Fruit fly (Drosophila melanogaster): ENCODE results near the gene CG9386.

Gene CG9386

dm6 chr3R:9598099-9598498 lies 42.9 kb upstream of the CG9386 start (continued):
- TF ChIP-seq lmd (GFP tag; IDR thresholded peaks at IDR 0.05) (peak; percentile 44; the same call in 1 of the 2 replicates), Dref (GFP tag; IDR thresholded peaks at IDR 0.05) (no peak), eve (GFP tag; optimal IDR thresholded peaks at IDR 0.05) (peak in 1 of 2 experiments; percentile 85), Ptx1 (GFP tag; IDR thresholded peaks at IDR 0.05) (peak; percentile 54), Stat92E (GFP tag; optimal IDR thresholded peaks at IDR 0.05) (no peak), zen (tag; optimal IDR thresholded peaks at IDR 0.05) (peak; percentile 64), CG2678 (tag; optimal IDR thresholded peaks at IDR 0.05) (peak; percentile 54), Hsf (GFP tag; optimal IDR thresholded peaks at IDR 0.05) (peak; percentile 36), row (GFP tag; IDR thresholded peaks at IDR 0.05) (peak; percentile 58; the same call in 2 of the 3 replicates), CG13424 (tag; optimal IDR thresholded peaks at IDR 0.05) (peak; percentile 47), gsb (GFP tag; IDR thresholded peaks at IDR 0.05) (no peak), jumu (GFP tag; optimal IDR thresholded peaks at IDR 0.05) (peak; percentile 50), da (GFP tag; optimal IDR thresholded peaks at IDR 0.05) (no peak), bigmax (GFP tag; optimal IDR thresholded peaks at IDR 0.05) (no peak), CG17186 (GFP tag; optimal IDR thresholded peaks at IDR 0.05) (peak; percentile 33), Camta (GFP tag; optimal IDR thresholded peaks at IDR 0.05) (peak; percentile 12), CG2120 (GFP tag; optimal IDR thresholded peaks at IDR 0.05) (no peak), CG7987 (GFP tag; optimal IDR thresholded peaks at IDR 0.05) (no peak), CG11696 (GFP tag; IDR thresholded peaks at IDR 0.05) (no peak), CG4617 (GFP tag; optimal IDR thresholded peaks at IDR 0.05; ENCODE audit: borderline replicate concordance) (no peak), CG8388 (GFP tag; optimal IDR thresholded peaks at IDR 0.05) (peak; percentile 66), ERR (GFP tag; optimal IDR thresholded peaks at IDR 0.05) (no peak), CG18619 (GFP tag; optimal IDR thresholded peaks at IDR 0.05) (peak; percentile 39), Elba2 (GFP tag; optimal IDR thresholded peaks at IDR 0.05) (no peak), C15 (GFP tag; IDR thresholded peaks at IDR 0.05) (no peak), ftz-f1 (GFP tag; optimal IDR thresholded peaks at IDR 0.05) (no peak), zf30C (GFP tag; optimal IDR thresholded peaks at IDR 0.05) (peak; percentile 41), CG13296 (GFP tag; optimal IDR thresholded peaks at IDR 0.05) (no peak), CG18764 (GFP tag; optimal IDR thresholded peaks at IDR 0.05) (peak; percentile 13), CG8089 (GFP tag; optimal IDR thresholded peaks at IDR 0.05) (peak; percentile 12), bbx (GFP tag; IDR thresholded peaks at IDR 0.05; ENCODE audit: partially characterized antibody) (no peak), CG33557 (GFP tag; optimal IDR thresholded peaks at IDR 0.05) (peak; percentile 51), E2f1 (GFP tag; IDR thresholded peaks at IDR 0.05) (peak; percentile 42; the same call in 1 of the 2 replicates), ems (GFP tag; optimal IDR thresholded peaks at IDR 0.05) (no peak), cg (GFP tag; optimal IDR thresholded peaks at IDR 0.05) (no peak), Myb (GFP tag; optimal IDR thresholded peaks at IDR 0.05) (no peak), cwo (GFP tag; optimal IDR thresholded peaks at IDR 0.05) (no peak), CG11560 (tag; IDR thresholded peaks at IDR 0.05) (no peak), cas (GFP tag; IDR thresholded peaks at IDR 0.05) (no peak), NK7.1 (GFP tag; optimal IDR thresholded peaks at IDR 0.05) (no peak), Scr (GFP tag; IDR thresholded peaks at IDR 0.05; ENCODE audit: partially characterized antibody) (no peak), Atf6 (GFP tag; IDR thresholded peaks at IDR 0.05) (no peak), CG4820 (GFP tag; optimal IDR thresholded peaks at IDR 0.05) (peak; percentile 71), CG10979 (tag; optimal IDR thresholded peaks at IDR 0.05) (peak; percentile 82), CG2875 (GFP tag; optimal IDR thresholded peaks at IDR 0.05) (peak; percentile 54), cato (GFP tag; optimal IDR thresholded peaks at IDR 0.05; ENCODE audit: borderline replicate concordance) (no peak), Lim3 (GFP tag; IDR thresholded peaks at IDR 0.05) (no peak), CG17912 (GFP tag; optimal IDR thresholded peaks at IDR 0.05) (no peak), mld (GFP tag; IDR thresholded peaks at IDR 0.05; ENCODE audit: partially characterized antibody) (no peak), shn (GFP tag; optimal IDR thresholded peaks at IDR 0.05) (no peak), exex (tag; optimal IDR thresholded peaks at IDR 0.05) (no peak)

Data from whole organism, embryonic.